Fruit fly (Drosophila melanogaster): ENCODE data around the gene mnb.

Gene mnb

DNA sequence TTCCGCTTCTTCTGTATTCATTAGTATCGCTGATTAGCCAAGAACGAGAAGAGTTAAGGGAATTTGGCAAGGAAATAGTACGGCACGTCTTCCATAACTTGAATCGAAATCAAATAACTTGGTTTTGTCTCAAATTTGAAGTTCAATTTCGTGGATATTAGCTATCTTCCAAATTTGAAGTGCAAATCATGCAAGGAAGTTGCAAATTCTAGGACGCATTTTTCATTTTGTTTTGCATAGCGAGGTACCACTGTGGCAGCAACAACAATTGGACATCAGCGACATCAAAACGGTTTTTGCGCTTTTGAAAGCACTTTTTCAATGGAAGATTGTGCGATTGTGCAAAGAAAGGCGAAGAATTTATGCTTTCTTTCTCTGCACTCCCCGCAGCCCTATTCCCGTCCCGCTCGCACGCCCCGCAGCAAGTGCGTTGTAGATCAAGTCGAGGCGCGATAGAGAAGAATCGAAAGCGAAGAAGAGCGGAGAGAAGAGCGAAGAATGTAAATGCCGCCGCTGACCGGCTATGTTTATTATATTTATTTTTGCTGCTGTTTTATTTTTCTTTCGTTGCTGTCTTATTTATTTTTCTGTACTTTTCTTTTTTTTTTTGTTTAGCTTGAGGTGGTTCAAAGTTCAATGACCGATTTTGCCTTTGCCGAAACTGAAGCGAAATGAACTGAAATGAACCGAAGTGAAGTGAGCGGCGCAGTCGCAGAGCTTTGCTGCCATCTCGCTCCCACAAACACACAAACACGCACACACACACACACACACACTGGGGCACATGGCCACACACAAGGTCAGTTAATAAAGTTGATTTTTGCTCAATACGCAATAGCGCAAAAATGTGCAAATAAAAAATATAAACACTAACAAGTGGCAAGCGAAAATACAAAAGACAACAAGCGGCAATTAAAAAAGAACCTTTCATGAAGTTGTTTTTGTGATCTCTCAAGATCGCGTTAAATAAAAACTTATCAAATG, 5.6 kb downstream of the mnb start (continued):
- peak; percentile 57; the same call in 1 of the 2 replicates for TF ChIP-seq CG11085 (GFP tag; IDR thresholded peaks at IDR 0.05)
- TF ChIP-seq Six4 (GFP tag; optimal IDR thresholded peaks at IDR 0.05) = no peak
- no peak for TF ChIP-seq nerfin-1 (tag; optimal IDR thresholded peaks at IDR 0.05)
- peak; percentile 46 for TF ChIP-seq bab2 (GFP tag; optimal IDR thresholded peaks at IDR 0.05)
- TF ChIP-seq ato (GFP tag; IDR thresholded peaks at IDR 0.05; ENCODE audit: partially characterized antibody) = no peak
- TF ChIP-seq bowl (GFP tag; IDR thresholded peaks at IDR 0.05) = no peak
- no peak for TF ChIP-seq CG34376 (GFP tag; optimal IDR thresholded peaks at IDR 0.05)
- peak; percentile 66; the same call in 1 of the 2 replicates for TF ChIP-seq vvl (GFP tag; IDR thresholded peaks at IDR 0.05)
- TF ChIP-seq Xrp1 (GFP tag; IDR thresholded peaks at IDR 0.05) = no peak
- no peak for TF ChIP-seq run (tag; optimal IDR thresholded peaks at IDR 0.05)
- no peak for TF ChIP-seq BEAF-32 (GFP tag; optimal IDR thresholded peaks at IDR 0.05)
- TF ChIP-seq CG33213 (GFP tag; optimal IDR thresholded peaks at IDR 0.05) = peak; percentile 9
- TF ChIP-seq cwo (GFP tag; optimal IDR thresholded peaks at IDR 0.05) = no peak
- TF ChIP-seq nerfin-2 (GFP tag; IDR thresholded peaks at IDR 0.05; ENCODE audit: partially characterized antibody) = no peak
- no peak for TF ChIP-seq CG3163 (GFP tag; optimal IDR thresholded peaks at IDR 0.05)
- TF ChIP-seq CG1233 (GFP tag; optimal IDR thresholded peaks at IDR 0.05) = no peak
- no peak for TF ChIP-seq twi (tag; optimal IDR thresholded peaks at IDR 0.05)
- TF ChIP-seq CG8478 (optimal IDR thresholded peaks at IDR 0.05) = no peak
- TF ChIP-seq NC2β (GFP tag; optimal IDR thresholded peaks at IDR 0.05) = no peak
- 0 out of 2 replicates have a peak, but pooled peaks have one; percentile 21 for TF ChIP-seq CG17328 (GFP tag; IDR thresholded peaks at IDR 0.05)
- TF ChIP-seq shn (GFP tag; optimal IDR thresholded peaks at IDR 0.05) = peak; percentile 24
- TF ChIP-seq esg (GFP tag; conservative IDR thresholded peaks at IDR 0.05) = no peak
- 0 out of 2 replicates have a peak, but pooled peaks have one; percentile 38 for TF ChIP-seq ham (GFP tag; IDR thresholded peaks at IDR 0.05)
- no peak for TF ChIP-seq Max (GFP tag; optimal IDR thresholded peaks at IDR 0.05)
- no peak for TF ChIP-seq tll (GFP tag; optimal IDR thresholded peaks at IDR 0.05)
- TF ChIP-seq kay (GFP tag; optimal IDR thresholded peaks at IDR 0.05) = no peak
- no peak; the same call in 1 of the 2 replicates for TF ChIP-seq sisA (GFP tag; IDR thresholded peaks at IDR 0.05)
- peak; percentile 54 for TF ChIP-seq unpg (GFP tag; optimal IDR thresholded peaks at IDR 0.05)
- TF ChIP-seq CG1603 (tag; optimal IDR thresholded peaks at IDR 0.05) = peak; percentile 53
- TF ChIP-seq CG15073 (GFP tag; optimal IDR thresholded peaks at IDR 0.05) = no peak
- TF ChIP-seq Dbx (GFP tag; IDR thresholded peaks at IDR 0.05) = peak; percentile 72; the same call in 2 of the 3 replicates
- TF ChIP-seq vfl (GFP tag; optimal IDR thresholded peaks at IDR 0.05) = peak; percentile 28
- no peak for TF ChIP-seq Bdp1 (GFP tag; optimal IDR thresholded peaks at IDR 0.05)
- TF ChIP-seq ab (GFP tag; optimal IDR thresholded peaks at IDR 0.05) = no peak
- TF ChIP-seq Mrtf (GFP tag; IDR thresholded peaks at IDR 0.05) = 0 out of 3 replicates have a peak, but pooled peaks have one; percentile 48
- TF ChIP-seq Aef1 (GFP tag; IDR thresholded peaks at IDR 0.05) = peak; percentile 63
- TF ChIP-seq CG32767 (GFP tag; IDR thresholded peaks at IDR 0.05) = no peak
- no peak; the same call in 1 of the 2 replicates for TF ChIP-seq Adf1 (GFP tag; IDR thresholded peaks at IDR 0.05)
- TF ChIP-seq Oli (tag; optimal IDR thresholded peaks at IDR 0.05) = peak; percentile 62
- peak; percentile 36 for TF ChIP-seq CG9727 (GFP tag; optimal IDR thresholded peaks at IDR 0.05)
- TF ChIP-seq oc (tag; optimal IDR thresholded peaks at IDR 0.05) = no peak
- TF ChIP-seq phol (tag; optimal IDR thresholded peaks at IDR 0.05) = peak; percentile 51
- TF ChIP-seq D19A (tag; optimal IDR thresholded peaks at IDR 0.05) = no peak
- TF ChIP-seq zf30C (GFP tag; optimal IDR thresholded peaks at IDR 0.05) = no peak
- TF ChIP-seq Dll (GFP tag; IDR thresholded peaks at IDR 0.05; ENCODE audit: partially characterized antibody) = no peak
- TF ChIP-seq CG10565 (GFP tag; optimal IDR thresholded peaks at IDR 0.05) = no peak
- no peak for TF ChIP-seq stwl (tag; optimal IDR thresholded peaks at IDR 0.05)
- no peak for TF ChIP-seq cato (GFP tag; optimal IDR thresholded peaks at IDR 0.05; ENCODE audit: borderline replicate concordance)

Measured in whole organism, embryonic.